Worm (Caenorhabditis elegans): Measurements from ENCODE around the gene adbp-1.

DNA sequence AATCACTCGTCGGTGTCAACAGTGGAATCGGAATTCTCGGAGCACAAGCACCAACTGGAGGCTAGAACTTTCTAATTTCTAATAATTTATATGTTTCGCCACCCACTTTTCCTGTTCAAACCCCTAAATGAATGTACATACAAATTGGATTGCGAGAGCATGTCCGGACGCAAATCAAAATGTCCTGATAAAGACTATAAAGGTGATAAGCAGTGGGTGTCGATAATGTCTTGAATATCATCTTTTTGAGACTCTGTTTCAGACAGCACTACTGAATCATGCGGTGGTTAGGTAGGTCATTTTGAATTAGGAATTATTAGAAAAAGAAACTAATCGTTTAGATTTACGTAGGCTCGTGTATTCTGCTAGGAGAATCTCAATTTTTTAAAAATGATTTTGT lies 4.8 kb downstream of the adbp-1 start, which contains the start of gene W02B12.1:
- TF ChIP-seq nhr-11 (tag; optimal IDR thresholded peaks at IDR 0.05) = no peak
- TF ChIP-seq eyg-1 (tag; optimal IDR thresholded peaks at IDR 0.05) = no peak
- TF ChIP-seq ceh-19 (GFP tag; optimal IDR thresholded peaks at IDR 0.05) = no peak
- no peak for TF ChIP-seq ama-1 (optimal IDR thresholded peaks at IDR 0.05)
- no peak for TF ChIP-seq fkh-10 (GFP tag; optimal IDR thresholded peaks at IDR 0.05)
- TF ChIP-seq pag-3 (tag; optimal IDR thresholded peaks at IDR 0.05; ENCODE audit: borderline replicate concordance) = no peak
- TF ChIP-seq C38D4.7 (GFP tag; optimal IDR thresholded peaks at IDR 0.05) = no peak
- no peak for TF ChIP-seq ceh-9 (tag; optimal IDR thresholded peaks at IDR 0.05)
- no peak for TF ChIP-seq ceh-22 (tag; optimal IDR thresholded peaks at IDR 0.05)
- no peak for TF ChIP-seq hlh-8 (tag; optimal IDR thresholded peaks at IDR 0.05)
- TF ChIP-seq syd-9 (tag; optimal IDR thresholded peaks at IDR 0.05) = no peak

All from whole organism, late embryonic.